Worm (Caenorhabditis elegans) whole organism, L1 larva: Measurements from ENCODE around the gene F13C5.2.

Experiments
- C04F5.9 ChIP-seq: sonication (generic microtip); optimal IDR thresholded peaks from 2 replicates; lab custom pipeline; 2016; ENCODE audit warnings: missing genetic modification characterization, missing compliant biosample characterization
- C16A3.4 ChIP-seq: fragments of 150-350 bp; optimal IDR thresholded peaks from 2 replicates; lab custom pipeline; 2014; ENCODE audit warnings: missing biosample characterization, missing genetic modification characterization
- C34B4.2 ChIP-seq: sonication (generic microtip); optimal IDR thresholded peaks from 2 replicates; lab custom pipeline; 2017; ENCODE audit warnings: mild to moderate bottlenecking, missing genetic modification characterization, missing compliant biosample characterization
- F16B12.6 ChIP-seq: fragments of 150-350 bp; optimal IDR thresholded peaks from 2 replicates; lab custom pipeline; 2014; ENCODE audit warnings: missing biosample characterization, missing genetic modification characterization
- Y116A8C.19 ChIP-seq: sonication (generic microtip); optimal IDR thresholded peaks from 2 replicates; lab custom pipeline; 2016; ENCODE audit warnings: missing compliant biosample characterization, missing genetic modification characterization, borderline replicate concordance
- aly-2 ChIP-seq: fragments of 150-350 bp; optimal IDR thresholded peaks from 2 replicates; lab custom pipeline; 2014; ENCODE audit warnings: missing biosample characterization, missing genetic modification characterization
- ceh-63 ChIP-seq: fragments of 200-800 bp; sonication (Bioruptor generic); optimal IDR thresholded peaks from 2 replicates; lab custom pipeline; 2018; ENCODE audit warnings: mild to moderate bottlenecking, missing genetic modification characterization, missing compliant biosample characterization
- ceh-82 ChIP-seq, 3 experiments: fragments of 150-350 bp in 1 of 3; sonication (generic microtip) in 2 of 3; optimal IDR thresholded peaks; 2 replicates each; lab custom pipeline; 2014 to 2017; ENCODE audit warnings: missing biosample characterization in 3 of 3, missing genetic modification characterization in 3 of 3
- ceh-88 ChIP-seq: fragments of 200-800 bp; sonication (Bioruptor generic); IDR thresholded peaks from 2 replicates; pipeline ENCODE4 v1.3.6; 2022; ENCODE audit warnings: missing genetic modification characterization, missing compliant biosample characterization
- ces-1 ChIP-seq: fragments of 150-350 bp; optimal IDR thresholded peaks from 2 replicates; lab custom pipeline; 2014; ENCODE audit warnings: missing biosample characterization, missing genetic modification reagents, missing genetic modification characterization
- dsc-1 ChIP-seq: sonication (generic microtip); optimal IDR thresholded peaks from 2 replicates; lab custom pipeline; 2016; ENCODE audit warnings: mild to moderate bottlenecking, missing genetic modification characterization, missing compliant biosample characterization
- efl-1 ChIP-seq, 4 experiments: fragments of 150-350 bp; optimal IDR thresholded peaks in 3 of 4; peaks in 1 of 4; 1 replicate in 1 of 4; 2 replicates in 3 of 4; lab custom pipeline; 2014; ENCODE audit warnings: missing biosample characterization in 2 of 4, missing genetic modification characterization in 2 of 4, missing genetic modification reagents in 2 of 4
- egl-27 ChIP-seq, 2 experiments: fragments of 150-350 bp in 1 of 2; sonication (generic microtip); optimal IDR thresholded peaks; 3 replicates each; lab custom pipeline; 2017 to 2018; ENCODE audit warnings: missing biosample characterization in 2 of 2, missing genetic modification characterization in 2 of 2, missing genetic modification reagents in 2 of 2
- elt-2 ChIP-seq: sonication (generic microtip); optimal IDR thresholded peaks from 2 replicates; lab custom pipeline; 2016; ENCODE audit warnings: missing genetic modification characterization, mild to moderate bottlenecking, inconsistent platforms, missing compliant biosample characterization, missing genetic modification reagents
- elt-3 ChIP-seq, 6 experiments: fragments of 150-350 bp in 1 of 6; sonication (generic microtip); optimal IDR thresholded peaks; 2 replicates each; lab custom pipeline; 2017 to 2018; ENCODE audit warnings: missing biosample characterization in 6 of 6, missing genetic modification characterization in 6 of 6, inconsistent platforms in 1 of 6
- ets-5 ChIP-seq: fragments of 200-800 bp; sonication (Bioruptor generic); IDR thresholded peaks from 2 replicates; pipeline ENCODE4 v1.3.6; 2022; ENCODE audit warnings: missing genetic modification characterization, missing compliant biosample characterization
- fkh-10 ChIP-seq: sonication (generic microtip); optimal IDR thresholded peaks from 2 replicates; lab custom pipeline; 2017; ENCODE audit warnings: missing biosample characterization, missing genetic modification reagents, missing genetic modification characterization
- fkh-4 ChIP-seq: sonication (generic microtip); optimal IDR thresholded peaks from 2 replicates; lab custom pipeline; 2016; ENCODE audit warnings: missing compliant biosample characterization, missing genetic modification characterization, borderline replicate concordance
- fkh-8 ChIP-seq: sonication (generic microtip); optimal IDR thresholded peaks from 2 replicates; lab custom pipeline; 2016; ENCODE audit warnings: mild to moderate bottlenecking, missing genetic modification characterization, missing compliant biosample characterization
- grh-1 ChIP-seq: fragments of 200-800 bp; sonication (Bioruptor generic); IDR thresholded peaks from 2 replicates; pipeline ENCODE4 v1.3.6; 2022; ENCODE audit warnings: missing genetic modification reagents, missing genetic modification characterization, missing compliant biosample characterization
- hlh-17 ChIP-seq: fragments of 200-800 bp; sonication (Bioruptor generic); optimal IDR thresholded peaks from 2 replicates; lab custom pipeline; 2018; ENCODE audit warnings: missing genetic modification characterization, mild to moderate bottlenecking, missing compliant biosample characterization, moderate library complexity, borderline replicate concordance
- jun-1 ChIP-seq: fragments of 150-350 bp; optimal IDR thresholded peaks from 2 replicates; lab custom pipeline; 2014; ENCODE audit warnings: missing biosample characterization, missing genetic modification reagents, missing genetic modification characterization
- lin-13 ChIP-seq: fragments of 150-350 bp; optimal IDR thresholded peaks from 2 replicates; lab custom pipeline; 2014; ENCODE audit warnings: missing biosample characterization, missing genetic modification reagents, missing genetic modification characterization
- lin-14 ChIP-seq: fragments of 200-800 bp; sonication (Bioruptor generic); optimal IDR thresholded peaks from 2 replicates; lab custom pipeline; 2018; ENCODE audit warnings: mild to moderate bottlenecking, missing genetic modification characterization, moderate library complexity, missing compliant biosample characterization
- lin-35 ChIP-seq, 2 experiments: fragments of 150-350 bp; optimal IDR thresholded peaks; 2 replicates each; lab custom pipeline; 2014; ENCODE audit warnings: missing biosample characterization in 2 of 2, missing genetic modification characterization in 2 of 2, missing genetic modification reagents in 2 of 2
- lin-39 ChIP-seq: fragments of 150-350 bp; optimal IDR thresholded peaks from 2 replicates; lab custom pipeline; 2014; ENCODE audit warnings: missing biosample characterization, missing genetic modification reagents, missing genetic modification characterization
- lir-3 ChIP-seq: sonication (generic microtip); optimal IDR thresholded peaks from 2 replicates; lab custom pipeline; 2016; ENCODE audit warnings: mild to moderate bottlenecking, missing genetic modification characterization, moderate library complexity, missing compliant biosample characterization; ENCODE audit not compliant: poor library complexity
- lsy-2 ChIP-seq, 2 experiments: fragments of 150-350 bp; optimal IDR thresholded peaks; 2 replicates each; lab custom pipeline; 2014; ENCODE audit warnings: missing biosample characterization in 2 of 2, missing genetic modification characterization in 2 of 2
- mdl-1 ChIP-seq, 2 experiments: fragments of 150-350 bp; optimal IDR thresholded peaks; 2 replicates each; lab custom pipeline; 2014 to 2017; ENCODE audit warnings: missing biosample characterization in 2 of 2, missing genetic modification characterization in 2 of 2, inconsistent platforms in 1 of 2
- mef-2 ChIP-seq: fragments of 150-350 bp; optimal IDR thresholded peaks from 2 replicates; lab custom pipeline; 2014; ENCODE audit warnings: missing biosample characterization, missing genetic modification characterization
- nhr-12 ChIP-seq: sonication (generic microtip); optimal IDR thresholded peaks from 2 replicates; lab custom pipeline; 2017; ENCODE audit warnings: missing biosample characterization, missing genetic modification characterization
- nhr-19 ChIP-seq: fragments of 200-800 bp; sonication (Bioruptor generic); conservative IDR thresholded peaks from 2 replicates; pipeline ENCODE4 v1.3.6; 2022; ENCODE audit warnings: missing genetic modification characterization, missing compliant biosample characterization
- nhr-237 ChIP-seq: fragments of 150-350 bp; optimal IDR thresholded peaks from 2 replicates; lab custom pipeline; 2014; ENCODE audit warnings: missing biosample characterization, missing genetic modification characterization
- nhr-47 ChIP-seq: sonication (generic microtip); optimal IDR thresholded peaks from 2 replicates; lab custom pipeline; 2016; ENCODE audit warnings: mild to moderate bottlenecking, missing genetic modification characterization, moderate library complexity, missing compliant biosample characterization
- nhr-71 ChIP-seq: sonication (generic microtip); optimal IDR thresholded peaks from 2 replicates; lab custom pipeline; 2016; ENCODE audit warnings: mild to moderate bottlenecking, missing genetic modification characterization, moderate library complexity, missing compliant biosample characterization
- nhr-76 ChIP-seq: sonication (generic microtip); optimal IDR thresholded peaks from 2 replicates; lab custom pipeline; 2017; ENCODE audit warnings: missing biosample characterization, missing genetic modification characterization
- nhr-77 ChIP-seq: fragments of 150-350 bp; optimal IDR thresholded peaks from 2 replicates; lab custom pipeline; 2014; ENCODE audit warnings: missing biosample characterization, missing genetic modification characterization
- nhr-85 ChIP-seq: sonication (generic microtip); peaks from one replicate; lab custom pipeline; 2016; ENCODE audit warnings: missing genetic modification characterization, inconsistent platforms, missing compliant biosample characterization
- nhr-90 ChIP-seq: sonication (generic microtip); optimal IDR thresholded peaks from 2 replicates; lab custom pipeline; 2016; ENCODE audit warnings: mild to moderate bottlenecking, missing genetic modification characterization, missing compliant biosample characterization; ENCODE audit not compliant: poor library complexity
- pax-3 ChIP-seq: fragments of 200-800 bp; sonication (Bioruptor generic); optimal IDR thresholded peaks from 2 replicates; lab custom pipeline; 2018; ENCODE audit warnings: mild to moderate bottlenecking, missing genetic modification characterization, moderate library complexity, missing compliant biosample characterization
- pqm-1 ChIP-seq: sonication (generic microtip); optimal IDR thresholded peaks from 3 replicates; lab custom pipeline; 2017; ENCODE audit warnings: missing biosample characterization, missing genetic modification characterization
- rnt-1 ChIP-seq: sonication (generic microtip); optimal IDR thresholded peaks from 2 replicates; lab custom pipeline; 2016; ENCODE audit warnings: mild to moderate bottlenecking, missing genetic modification characterization, moderate library complexity, missing compliant biosample characterization
- snu-23 ChIP-seq: sonication (generic microtip); optimal IDR thresholded peaks from 2 replicates; lab custom pipeline; 2016; ENCODE audit warnings: missing genetic modification characterization, missing compliant biosample characterization
- sptf-1 ChIP-seq: fragments of 150-350 bp; optimal IDR thresholded peaks from 2 replicates; lab custom pipeline; 2014; ENCODE audit warnings: missing biosample characterization, missing genetic modification characterization
- tbx-2 ChIP-seq: sonication (generic microtip); optimal IDR thresholded peaks from 2 replicates; lab custom pipeline; 2016; ENCODE audit warnings: missing genetic modification characterization, missing compliant biosample characterization
- tlp-1 ChIP-seq: fragments of 150-350 bp; optimal IDR thresholded peaks from 2 replicates; lab custom pipeline; 2014; ENCODE audit warnings: missing biosample characterization, missing genetic modification characterization
- unc-130 ChIP-seq: fragments of 150-350 bp; optimal IDR thresholded peaks from 2 replicates; lab custom pipeline; 2017; ENCODE audit warnings: missing biosample characterization, missing genetic modification characterization, inconsistent platforms
- unc-62 ChIP-seq: fragments of 150-350 bp; optimal IDR thresholded peaks from 2 replicates; lab custom pipeline; 2014; ENCODE audit warnings: missing biosample characterization, missing genetic modification reagents, missing genetic modification characterization
- unc-86 ChIP-seq: sonication (generic microtip); optimal IDR thresholded peaks from 2 replicates; lab custom pipeline; 2016; ENCODE audit warnings: missing genetic modification characterization, missing compliant biosample characterization
- zag-1 ChIP-seq: fragments of 150-350 bp; optimal IDR thresholded peaks from 2 replicates; lab custom pipeline; 2014; ENCODE audit warnings: missing biosample characterization, missing genetic modification characterization
- zip-4 ChIP-seq: fragments of 200-800 bp; sonication (Bioruptor generic); optimal IDR thresholded peaks from 2 replicates; lab custom pipeline; 2018; ENCODE audit warnings: mild to moderate bottlenecking, missing genetic modification characterization, moderate library complexity, missing compliant biosample characterization
- ztf-11 ChIP-seq, 2 experiments: sonication (generic microtip); optimal IDR thresholded peaks; 2 replicates each; lab custom pipeline; 2016 to 2017; ENCODE audit warnings: missing genetic modification characterization in 2 of 2, missing biosample characterization in 1 of 2, missing compliant biosample characterization in 1 of 2

F13C5.2 gene

ce11 chrX:573270-573669 is 20.5 kb upstream of the F13C5.2 start (continued):
- TF ChIP-seq efl-1 (optimal IDR thresholded peaks at IDR 0.05; lab: Kevin White, UChicago): peak; percentile 22 to 63
- TF ChIP-seq efl-1 (GFP tag; optimal IDR thresholded peaks at IDR 0.05 in 1 of 2; lab: Kevin White, UChicago): peak in 1 of 2 experiments; percentile 29
- TF ChIP-seq hlh-17 (GFP tag; lab: Kevin White, UChicago): no peak
- no peak for TF ChIP-seq tlp-1 (tag; lab: Kevin White, UChicago)
- TF ChIP-seq lin-13 (GFP tag; lab: Kevin White, UChicago): no peak
- TF ChIP-seq dsc-1: peak; percentile 40
- TF ChIP-seq aly-2 (tag; lab: Kevin White, UChicago): no peak
- TF ChIP-seq mef-2 (tag; lab: Kevin White, UChicago): no peak
- TF ChIP-seq nhr-71: peak; percentile 82
- TF ChIP-seq ceh-63 (GFP tag; lab: Kevin White, UChicago): no peak
- TF ChIP-seq nhr-76 (tag; lab: Kevin White, UChicago): no peak
- TF ChIP-seq ceh-88 (GFP tag; lab: Robert Waterston, UW): no peak
- no peak for TF ChIP-seq pax-3 (tag; lab: Kevin White, UChicago)
- TF ChIP-seq nhr-90 (tag; lab: Kevin White, UChicago): peak; percentile 33
- no peak for TF ChIP-seq C34B4.2 (tag; lab: Kevin White, UChicago)
- peak; percentile 95 for TF ChIP-seq zip-4 (GFP tag; lab: Kevin White, UChicago)
- peak; percentile 71 for TF ChIP-seq nhr-77 (tag; lab: Kevin White, UChicago)
- TF ChIP-seq F16B12.6 (tag; lab: Kevin White, UChicago): peak; percentile 5
- peak; percentile 86 for TF ChIP-seq nhr-237 (tag; lab: Kevin White, UChicago)
- TF ChIP-seq ztf-11 (tag; optimal IDR thresholded peaks at IDR 0.05; lab: Kevin White, UChicago): no peak
- no peak for TF ChIP-seq fkh-4 (tag; lab: Kevin White, UChicago)
- TF ChIP-seq C04F5.9 (tag; lab: Kevin White, UChicago): no peak
- TF ChIP-seq lin-14: peak; percentile 95
- peak; percentile 72 for TF ChIP-seq jun-1
- no peak for TF ChIP-seq zag-1 (tag; lab: Kevin White, UChicago)
- TF ChIP-seq ceh-82 (tag; optimal IDR thresholded peaks at IDR 0.05; lab: Kevin White, UChicago): peak; percentile 69 to 87 (median 87)
- TF ChIP-seq ets-5: no peak
- TF ChIP-seq elt-3 (tag; optimal IDR thresholded peaks at IDR 0.05; lab: Kevin White, UChicago): peak in 3 of 6 experiments; percentile 35 to 56 (median 50)
- TF ChIP-seq pqm-1 (tag; lab: Kevin White, UChicago): no peak
- TF ChIP-seq unc-86 (tag; lab: Kevin White, UChicago): no peak
- TF ChIP-seq lsy-2 (tag; optimal IDR thresholded peaks at IDR 0.05; lab: Kevin White, UChicago): peak in 1 of 2 experiments; percentile 71
- TF ChIP-seq fkh-8 (tag; lab: Kevin White, UChicago): peak; percentile 82
- no peak for TF ChIP-seq sptf-1 (tag; lab: Kevin White, UChicago)
- TF ChIP-seq nhr-47 (tag; lab: Kevin White, UChicago): peak; percentile 69
- TF ChIP-seq elt-2: no peak
- TF ChIP-seq mdl-1 (tag; optimal IDR thresholded peaks at IDR 0.05; lab: Kevin White, UChicago): peak in 1 of 2 experiments; percentile 77
- peak; percentile 7 to 54 for TF ChIP-seq egl-27 (tag; optimal IDR thresholded peaks at IDR 0.05; lab: Kevin White, UChicago)
- TF ChIP-seq ces-1 (GFP tag; lab: Kevin White, UChicago): no peak
- TF ChIP-seq Y116A8C.19: no peak
- TF ChIP-seq lir-3 (tag; lab: Kevin White, UChicago): no peak
- TF ChIP-seq nhr-12: no peak
- no peak for TF ChIP-seq unc-130 (tag; lab: Kevin White, UChicago)
- no peak for TF ChIP-seq grh-1
- peak; percentile 30 for TF ChIP-seq tbx-2 (tag; lab: Kevin White, UChicago)
- TF ChIP-seq nhr-19 (GFP tag; lab: Robert Waterston, UW): peak; percentile 17; the same call in 1 of the 2 replicates
- TF ChIP-seq C16A3.4 (tag; lab: Kevin White, UChicago): peak; percentile 11
- no peak for TF ChIP-seq unc-62 (GFP tag; lab: Kevin White, UChicago)
- peak; percentile 63 for TF ChIP-seq rnt-1 (tag; lab: Kevin White, UChicago)
- peak; percentile 41 for TF ChIP-seq fkh-10 (GFP tag; lab: Kevin White, UChicago)
- peak; percentile 72 for TF ChIP-seq nhr-85 (tag; lab: Kevin White, UChicago)
- no peak for TF ChIP-seq lin-39
- TF ChIP-seq snu-23 (GFP tag; lab: Kevin White, UChicago): peak; percentile 64
- TF ChIP-seq lin-35 (GFP tag; optimal IDR thresholded peaks at IDR 0.05; lab: Kevin White, UChicago): peak; percentile 22 to 23
